Worm (Caenorhabditis elegans) whole organism, L3 larva: Measurements from ENCODE around the gene Y45G12B.3.

Experiments
- fkh-2 ChIP-seq: fragments of 150-350 bp; optimal IDR thresholded peaks from 2 replicates; lab custom pipeline; 2014; ENCODE audit warnings: missing biosample characterization, missing genetic modification reagents, missing genetic modification characterization
- mdl-1 ChIP-seq: fragments of 150-350 bp; optimal IDR thresholded peaks from 2 replicates; lab custom pipeline; 2014; ENCODE audit warnings: missing biosample characterization, missing genetic modification characterization
- sea-2 ChIP-seq: fragments of 150-350 bp; sonication (generic microtip); optimal IDR thresholded peaks from 4 replicates; lab custom pipeline; 2014; ENCODE audit warnings: missing biosample characterization, missing genetic modification reagents, missing genetic modification characterization
- tbx-2 ChIP-seq: sonication (generic microtip); optimal IDR thresholded peaks from 2 replicates; lab custom pipeline; 2016; ENCODE audit warnings: mild to moderate bottlenecking, missing genetic modification characterization, missing compliant biosample characterization

- TF ChIP-seq tbx-2: no peak
- no peak for TF ChIP-seq sea-2 (GFP tag; lab: Kevin White, UChicago)
- no peak for TF ChIP-seq fkh-2 (tag; lab: Kevin White, UChicago)
- TF ChIP-seq mdl-1 (tag; lab: Kevin White, UChicago): no peak
Observed at ce11 chrV:2703299-2703698, 7.2 kb upstream of the Y45G12B.3 start.
